Fruit fly (Drosophila melanogaster): ENCODE results near the gene CG11696.

CG11696 gene

DNA sequence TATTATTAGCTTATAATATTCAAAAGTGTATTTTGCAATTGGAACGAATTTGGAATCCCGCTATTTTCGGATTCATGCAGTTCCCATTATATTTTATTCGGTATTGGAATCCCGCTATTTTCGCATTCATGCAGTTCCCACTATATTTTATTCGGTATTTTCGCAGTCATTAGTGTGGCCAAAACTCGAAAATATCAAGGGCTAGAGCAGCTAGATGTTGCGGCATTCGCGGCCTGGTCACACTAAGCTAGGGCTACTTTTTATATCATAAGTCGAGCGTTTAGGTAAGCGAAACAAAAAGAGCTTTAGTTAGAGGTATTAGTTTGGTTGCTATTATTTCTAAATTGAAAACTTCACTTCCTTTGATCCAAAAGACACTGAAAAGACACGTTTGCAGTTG lies 5.3 kb downstream of the CG11696 start (continued):
- no peak for TF ChIP-seq slp2 (GFP tag; optimal IDR thresholded peaks at IDR 0.05)
- no peak for TF ChIP-seq z (GFP tag; IDR thresholded peaks at IDR 0.05)
- no peak for TF ChIP-seq CG9932 (GFP tag; IDR thresholded peaks at IDR 0.05)
- no peak for TF ChIP-seq scrt (GFP tag; optimal IDR thresholded peaks at IDR 0.05)
- TF ChIP-seq cwo (GFP tag; optimal IDR thresholded peaks at IDR 0.05) = no peak
- no peak for TF ChIP-seq CG1647 (GFP tag; optimal IDR thresholded peaks at IDR 0.05)
- no peak for TF ChIP-seq crp (GFP tag; optimal IDR thresholded peaks at IDR 0.05)
- TF ChIP-seq Atf-2 (GFP tag; optimal IDR thresholded peaks at IDR 0.05) = no peak
- TF ChIP-seq CG12391 (tag; optimal IDR thresholded peaks at IDR 0.05) = peak; percentile 42
- no peak for TF ChIP-seq CG15696 (tag; optimal IDR thresholded peaks at IDR 0.05)
- no peak for TF ChIP-seq sima (GFP tag; optimal IDR thresholded peaks at IDR 0.05)
- no peak for TF ChIP-seq Dad (GFP tag; optimal IDR thresholded peaks at IDR 0.05)
- no peak for TF ChIP-seq NK7.1 (GFP tag; optimal IDR thresholded peaks at IDR 0.05)
- TF ChIP-seq ase (GFP tag; IDR thresholded peaks at IDR 0.05) = no peak
- no peak for TF ChIP-seq CG10979 (tag; optimal IDR thresholded peaks at IDR 0.05)
- TF ChIP-seq CG7271 (tag; optimal IDR thresholded peaks at IDR 0.05) = no peak
- TF ChIP-seq CG15073 (GFP tag; optimal IDR thresholded peaks at IDR 0.05) = no peak
- TF ChIP-seq CG17328 (GFP tag; IDR thresholded peaks at IDR 0.05) = no peak
- TF ChIP-seq pb (GFP tag; optimal IDR thresholded peaks at IDR 0.05) = no peak
- peak; percentile 53; the same call in 1 of the 2 replicates for TF ChIP-seq E2f2 (GFP tag; IDR thresholded peaks at IDR 0.05)
- no peak for TF ChIP-seq jing (GFP tag; optimal IDR thresholded peaks at IDR 0.05)
- no peak for TF ChIP-seq CG6813 (GFP tag; optimal IDR thresholded peaks at IDR 0.05)
- no peak for TF ChIP-seq CG10366 (GFP tag; IDR thresholded peaks at IDR 0.05)
- TF ChIP-seq dpn (GFP tag; optimal IDR thresholded peaks at IDR 0.05) = no peak
- TF ChIP-seq fd96Cb (tag; optimal IDR thresholded peaks at IDR 0.05) = no peak
- no peak for TF ChIP-seq fd102C (GFP tag; optimal IDR thresholded peaks at IDR 0.05)
- no peak for TF ChIP-seq abd-A (tag; optimal IDR thresholded peaks at IDR 0.05)
- no peak for TF ChIP-seq ap (GFP tag; IDR thresholded peaks at IDR 0.05)
- no peak for TF ChIP-seq ems (GFP tag; optimal IDR thresholded peaks at IDR 0.05)
- no peak for TF ChIP-seq CG7745 (tag; optimal IDR thresholded peaks at IDR 0.05)
- TF ChIP-seq CG12299 (tag; optimal IDR thresholded peaks at IDR 0.05) = no peak
- TF ChIP-seq CG5180 (GFP tag; optimal IDR thresholded peaks at IDR 0.05) = no peak
- no peak for TF ChIP-seq Lpt (GFP tag; optimal IDR thresholded peaks at IDR 0.05)
- peak; percentile 75 for TF ChIP-seq pzg (GFP tag; optimal IDR thresholded peaks at IDR 0.05)
- TF ChIP-seq ham (GFP tag; IDR thresholded peaks at IDR 0.05) = no peak
- no peak for TF ChIP-seq gsb-n (tag; optimal IDR thresholded peaks at IDR 0.05)
- TF ChIP-seq nom (GFP tag; optimal IDR thresholded peaks at IDR 0.05) = no peak
- no peak for TF ChIP-seq CG18619 (GFP tag; optimal IDR thresholded peaks at IDR 0.05)
- no peak for TF ChIP-seq Adf1 (GFP tag; IDR thresholded peaks at IDR 0.05)
- no peak for TF ChIP-seq vvl (GFP tag; IDR thresholded peaks at IDR 0.05)
- peak; percentile 68 for TF ChIP-seq zen2 (GFP tag; IDR thresholded peaks at IDR 0.05; ENCODE audit: partially characterized antibody)
- TF ChIP-seq unc-4 (GFP tag; IDR thresholded peaks at IDR 0.05; ENCODE audit: partially characterized antibody) = peak; percentile 47; the same call in 1 of the 2 replicates
- peak; percentile 45 for TF ChIP-seq MESR4 (GFP tag; optimal IDR thresholded peaks at IDR 0.05)
- no peak for TF ChIP-seq CG15479 (GFP tag; optimal IDR thresholded peaks at IDR 0.05)
- TF ChIP-seq CG6854 (GFP tag; optimal IDR thresholded peaks at IDR 0.05) = no peak
- TF ChIP-seq CkIIα-i1 (GFP tag; IDR thresholded peaks at IDR 0.05) = no peak
- no peak for TF ChIP-seq Xrp1 (GFP tag; IDR thresholded peaks at IDR 0.05)
- no peak for TF ChIP-seq dmrt99B (tag; optimal IDR thresholded peaks at IDR 0.05)
- TF ChIP-seq CG1603 (tag; optimal IDR thresholded peaks at IDR 0.05) = peak; percentile 65
- no peak for TF ChIP-seq Mrtf (GFP tag; IDR thresholded peaks at IDR 0.05)
- TF ChIP-seq so (GFP tag; IDR thresholded peaks at IDR 0.05) = no peak

All from whole organism, embryonic.